Worm (Caenorhabditis elegans) whole organism, L4/young adult: ENCODE measurements around the gene srh-22.

Experiments
- dao-5 ChIP-seq: sonication (generic microtip); optimal IDR thresholded peaks from 2 replicates; lab custom pipeline; 2016; ENCODE audit warnings: missing genotype, missing genetic modification characterization, moderate library complexity, missing compliant biosample characterization
- him-1 ChIP-seq: sonication (generic microtip); optimal IDR thresholded peaks from 2 replicates; lab custom pipeline; 2016; ENCODE audit warnings: missing genotype, missing genetic modification reagents, missing genetic modification characterization, missing compliant biosample characterization

DNA sequence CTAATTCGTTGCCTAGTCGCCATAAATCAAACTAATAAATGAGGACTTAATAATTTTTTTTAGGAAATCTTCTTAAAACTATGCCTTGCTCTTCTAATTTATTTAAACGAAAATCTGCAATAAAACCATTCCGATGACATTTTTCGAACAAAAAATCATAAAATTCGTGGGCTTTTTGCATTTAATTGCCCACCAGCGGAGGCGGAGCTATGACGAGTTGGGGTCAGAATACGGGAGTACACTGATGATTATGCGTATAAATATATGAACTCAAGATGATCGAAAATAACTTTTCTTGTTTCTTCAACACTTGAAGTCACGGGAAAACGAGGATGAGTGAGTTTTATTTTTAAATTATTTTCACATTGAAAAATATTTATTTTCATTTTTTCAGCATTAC is 12.3 kb downstream of the srh-22 start, which contains the start of gene catp-2:
- TF ChIP-seq dao-5 (tag; lab: Kevin White, UChicago) (no peak), him-1 (tag; lab: Kevin White, UChicago) (no peak)
